Fruit fly (Drosophila melanogaster) whole organism, prepupa: ENCODE data around the gene Sec16.

Experiments
- CG8319 ChIP-seq: fragments of 200-800 bp; sonication (Bioruptor generic); optimal IDR thresholded peaks from 3 replicates; lab custom pipeline; 2016; ENCODE audit warnings: missing biosample characterization, missing genetic modification characterization
- Smox ChIP-seq: fragments of 200-800 bp; sonication (Bioruptor generic); optimal IDR thresholded peaks from 3 replicates; lab custom pipeline; 2016; ENCODE audit warnings: missing biosample characterization, missing genetic modification characterization
- Sox102F ChIP-seq: fragments of 200-800 bp; sonication (Bioruptor generic); optimal IDR thresholded peaks from 2 replicates; lab custom pipeline; 2016; ENCODE audit warnings: missing biosample characterization, mild to moderate bottlenecking, missing genetic modification characterization
- fkh ChIP-seq: fragments of 200-800 bp; sonication (Bioruptor generic); optimal IDR thresholded peaks from 3 replicates; lab custom pipeline; 2017; ENCODE audit warnings: missing biosample characterization, mild to moderate bottlenecking, missing genetic modification characterization, moderate library complexity
- topi ChIP-seq: fragments of 200-800 bp; sonication (Bioruptor generic); optimal IDR thresholded peaks from 3 replicates; lab custom pipeline; 2016; ENCODE audit warnings: missing biosample characterization, missing genetic modification characterization
- vri ChIP-seq: fragments of 200-800 bp; sonication (Bioruptor generic); optimal IDR thresholded peaks from 3 replicates; lab custom pipeline; 2016; ENCODE audit warnings: missing biosample characterization, mild to moderate bottlenecking, missing genetic modification characterization

- TF ChIP-seq Sox102F (GFP tag; lab: Kevin White, UChicago) (no peak), fkh (GFP tag; lab: Kevin White, UChicago) (no peak), vri (GFP tag; lab: Kevin White, UChicago) (no peak), CG8319 (GFP tag; lab: Kevin White, UChicago) (no peak), topi (GFP tag; lab: Kevin White, UChicago) (no peak), Smox (GFP tag; lab: Kevin White, UChicago) (no peak)
Observed at dm6 chrX:12568292-12568923, 27.4 kb upstream of the Sec16 start, which contains the start of gene hwt.
